Worm (Caenorhabditis elegans): ENCODE results near the gene daf-9.

DNA sequence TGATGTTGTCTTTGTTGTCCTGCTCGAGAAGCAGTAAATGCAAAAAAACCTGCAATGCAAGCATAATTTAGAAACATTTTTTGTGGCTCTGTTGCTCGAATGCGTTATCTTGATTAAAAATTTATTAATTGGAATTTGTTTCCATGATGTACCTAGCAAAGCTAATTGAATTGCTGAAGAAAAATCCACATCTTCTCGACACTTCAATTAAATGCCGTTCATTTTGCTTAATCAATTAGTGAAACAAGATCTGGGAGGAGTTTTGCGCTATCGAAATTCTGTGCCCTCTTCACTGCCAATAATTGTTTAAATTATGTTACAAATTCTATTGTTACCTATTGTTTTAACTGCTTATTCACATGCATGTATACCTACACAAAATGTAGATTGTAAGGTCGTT is 20.9 kb upstream of the daf-9 start, which contains the start of gene T25B2.3:
- TF ChIP-seq hnd-1 (tag; optimal IDR thresholded peaks at IDR 0.05) (no peak), ets-7 (tag; optimal IDR thresholded peaks at IDR 0.05) (no peak), tra-4 (tag; optimal IDR thresholded peaks at IDR 0.05) (no peak), hmbx-1 (tag; optimal IDR thresholded peaks at IDR 0.05) (no peak), aly-1 (tag; optimal IDR thresholded peaks at IDR 0.05) (no peak)
